Fruit fly (Drosophila melanogaster) whole organism, pupa: ENCODE measurements around the gene Mnn1.

ENCODE experiments used
- CG14655 ChIP-seq: fragments of 200-800 bp; sonication (Bioruptor generic); optimal IDR thresholded peaks from 3 replicates; lab custom pipeline; 2017; ENCODE audit warnings: mild to moderate bottlenecking, missing biosample characterization, missing genetic modification reagents, missing genetic modification characterization
- gl ChIP-seq: fragments of 200-800 bp; sonication (Bioruptor generic); optimal IDR thresholded peaks from 2 replicates; lab custom pipeline; 2018; ENCODE audit warnings: missing biosample characterization, mild to moderate bottlenecking, missing genetic modification characterization

DNA sequence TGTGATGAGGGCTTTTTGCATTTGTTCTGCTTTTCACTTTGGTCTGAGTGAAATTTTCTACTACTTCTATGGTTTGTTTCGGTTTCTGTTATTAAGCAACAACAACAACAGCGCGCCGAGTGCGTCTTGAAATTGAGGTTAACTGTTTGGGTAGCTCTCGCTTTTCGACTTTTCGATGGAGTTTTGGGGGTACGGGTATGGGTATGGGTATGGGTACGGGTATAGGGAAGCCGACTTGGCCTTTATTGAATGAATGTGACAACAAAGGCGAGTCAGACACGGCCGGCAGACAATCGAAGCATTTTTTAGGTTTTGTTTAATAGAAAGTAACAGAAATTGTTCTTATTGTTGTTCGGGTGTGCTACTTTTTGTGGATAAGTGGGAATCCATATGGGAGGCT, 48.5 kb upstream of the Mnn1 start:
- TF ChIP-seq gl (tag; lab: Kevin White, UChicago) (no peak), CG14655 (GFP tag; lab: Kevin White, UChicago) (no peak)
